Worm (Caenorhabditis elegans) whole organism, early embryonic: Measurements from ENCODE around the gene fbxb-55.

Experiments used
- F13C5.2 ChIP-seq: sonication (generic microtip); optimal IDR thresholded peaks from 2 replicates; lab custom pipeline; 2017; ENCODE audit warnings: mild to moderate bottlenecking, missing genetic modification characterization, inconsistent platforms, missing compliant biosample characterization
- ama-1 ChIP-seq: fragments of 150-350 bp; optimal IDR thresholded peaks from 2 replicates; lab custom pipeline; 2014
- ets-7 ChIP-seq: sonication (generic microtip); optimal IDR thresholded peaks from 2 replicates; lab custom pipeline; 2016; ENCODE audit warnings: missing genotype, missing genetic modification characterization, missing compliant biosample characterization
- flt-1 ChIP-seq: fragments of 200-800 bp; sonication (Bioruptor generic); IDR thresholded peaks from 2 replicates; pipeline ENCODE4 v1.3.6; 2022; ENCODE audit warnings: missing genetic modification characterization, missing compliant biosample characterization
- hmbx-1 ChIP-seq: sonication (generic microtip); optimal IDR thresholded peaks from 2 replicates; lab custom pipeline; 2016; ENCODE audit warnings: mild to moderate bottlenecking, missing genetic modification characterization, missing compliant biosample characterization
- hmg-4 ChIP-seq: fragments of 200-800 bp; sonication (Bioruptor generic); optimal IDR thresholded peaks from 2 replicates; lab custom pipeline; 2018; ENCODE audit warnings: mild to moderate bottlenecking, missing genetic modification characterization, missing compliant biosample characterization
- hnd-1 ChIP-seq: sonication (generic microtip); optimal IDR thresholded peaks from 2 replicates; lab custom pipeline; 2016; ENCODE audit warnings: missing genetic modification characterization, missing compliant biosample characterization
- pes-1 ChIP-seq: fragments of 200-800 bp; sonication (Bioruptor generic); IDR thresholded peaks from 2 replicates; pipeline ENCODE4 v1.3.6; 2022; ENCODE audit warnings: missing genetic modification reagents, missing genetic modification characterization, missing compliant biosample characterization
- sea-1 ChIP-seq: fragments of 200-800 bp; sonication (Bioruptor generic); conservative IDR thresholded peaks from 2 replicates; pipeline ENCODE4 v1.3.6; 2022; ENCODE audit warnings: missing genetic modification characterization, missing compliant biosample characterization
- tbx-11 ChIP-seq: fragments of 200-800 bp; sonication (Bioruptor generic); IDR thresholded peaks from 2 replicates; pipeline ENCODE4 v1.3.6; 2022; ENCODE audit warnings: missing genetic modification characterization, missing compliant biosample characterization
- tbx-37 ChIP-seq: fragments of 200-800 bp; sonication (Bioruptor generic); conservative IDR thresholded peaks from 2 replicates; pipeline ENCODE4 v1.3.6; 2022; ENCODE audit warnings: missing genetic modification reagents, missing genetic modification characterization, missing compliant biosample characterization
- tra-4 ChIP-seq: sonication (generic microtip); optimal IDR thresholded peaks from 2 replicates; lab custom pipeline; 2017; ENCODE audit warnings: missing genetic modification characterization, missing compliant biosample characterization

DNA sequence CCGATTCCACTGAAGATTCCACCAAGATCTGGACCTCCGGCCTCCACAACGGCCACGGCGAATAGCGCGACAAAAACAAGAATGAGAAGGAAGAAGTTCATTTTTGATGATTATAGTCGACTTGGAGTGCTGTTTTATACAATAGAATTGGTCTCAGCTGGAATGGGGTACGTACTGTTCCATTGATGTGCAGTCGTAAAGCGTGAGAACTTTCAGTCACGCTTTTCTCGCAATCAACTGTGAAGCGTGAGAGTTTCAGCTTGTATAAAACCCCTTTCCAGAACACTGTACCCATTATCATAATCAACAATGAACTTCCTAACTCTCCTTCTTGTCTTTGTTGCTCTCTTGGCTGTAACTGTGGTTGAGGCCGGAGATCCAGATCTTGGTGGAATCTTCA, 47.1 kb downstream of the fbxb-55 start, which contains the start of the genes F49F1.4 and F49F1.2:
- TF ChIP-seq F13C5.2 (tag; lab: Kevin White, UChicago) (no peak), hnd-1 (tag; lab: Kevin White, UChicago) (no peak), pes-1 (GFP tag; lab: Robert Waterston, UW) (no peak), hmg-4 (no peak), sea-1 (GFP tag; lab: Robert Waterston, UW) (no peak), hmbx-1 (tag; lab: Kevin White, UChicago) (no peak), ama-1 (lab: Kevin White, UChicago) (no peak), ets-7 (tag; lab: Kevin White, UChicago) (no peak), tbx-11 (no peak), tra-4 (tag; lab: Kevin White, UChicago) (no peak), flt-1 (GFP tag; lab: Robert Waterston, UW) (no peak), tbx-37 (GFP tag; lab: Robert Waterston, UW) (no peak)
